Fruit fly (Drosophila melanogaster) whole organism, embryonic: ENCODE data around the gene ClC-a.
A peak's percentile ranks its signal among the peaks of the same experiment; 100 is the strongest.

Experiments used
- Atf6 ChIP-seq: fragments of 200-800 bp; sonication (Bioruptor generic); IDR thresholded peaks from 2 replicates; pipeline ENCODE4 v1.3.6; 2022; ENCODE audit warnings: missing biosample characterization, missing genetic modification characterization
- CG10565 ChIP-seq: fragments of 200-800 bp; sonication (Bioruptor generic); optimal IDR thresholded peaks from 3 replicates; lab custom pipeline; 2016; ENCODE audit warnings: missing biosample characterization, mild to moderate bottlenecking, missing genetic modification characterization
- CG11085 ChIP-seq: fragments of 200-800 bp; sonication (Bioruptor generic); IDR thresholded peaks from 2 replicates; pipeline ENCODE4 v1.3.6; 2022; ENCODE audit warnings: missing biosample characterization, missing genetic modification characterization
- CG12236 ChIP-seq: fragments of 200-800 bp; sonication (Bioruptor generic); optimal IDR thresholded peaks from 2 replicates; lab custom pipeline; 2016; ENCODE audit warnings: missing biosample characterization, missing genetic modification characterization
- CG12391 ChIP-seq: fragments of 200-800 bp; sonication (Bioruptor generic); optimal IDR thresholded peaks from 3 replicates; lab custom pipeline; 2018; ENCODE audit warnings: missing biosample characterization, mild to moderate bottlenecking, missing genetic modification characterization, moderate library complexity
- CG12659 ChIP-seq: fragments of 200-800 bp; sonication (Bioruptor generic); optimal IDR thresholded peaks from 3 replicates; lab custom pipeline; 2017; ENCODE audit warnings: mild to moderate bottlenecking, missing biosample characterization, missing genetic modification reagents, missing genetic modification characterization
- CG13296 ChIP-seq: fragments of 200-800 bp; sonication (Bioruptor generic); optimal IDR thresholded peaks from 3 replicates; lab custom pipeline; 2018; ENCODE audit warnings: missing biosample characterization, mild to moderate bottlenecking, missing genetic modification characterization
- CG15479 ChIP-seq: fragments of 200-800 bp; sonication (Bioruptor generic); optimal IDR thresholded peaks from 3 replicates; lab custom pipeline; 2019; ENCODE audit warnings: missing biosample characterization, mild to moderate bottlenecking, missing genetic modification characterization, moderate library complexity
- CG16863 ChIP-seq: fragments of 200-800 bp; sonication (Bioruptor generic); optimal IDR thresholded peaks from 3 replicates; lab custom pipeline; 2016; ENCODE audit warnings: missing biosample characterization, missing genetic modification characterization
- CG17612 ChIP-seq: fragments of 200-800 bp; sonication (Bioruptor generic); IDR thresholded peaks from 2 replicates; pipeline ENCODE4 v1.3.6; 2022; ENCODE audit warnings: missing biosample characterization, missing genetic modification characterization
- CG18599 ChIP-seq: fragments of 200-800 bp; sonication (Bioruptor generic); optimal IDR thresholded peaks from 3 replicates; lab custom pipeline; 2017; ENCODE audit warnings: missing biosample characterization, missing genetic modification characterization, mild to moderate bottlenecking, moderate library complexity, missing genetic modification reagents
- CG2712 ChIP-seq: fragments of 200-800 bp; optimal IDR thresholded peaks from 3 replicates; lab custom pipeline; 2019; ENCODE audit warnings: missing biosample characterization, mild to moderate bottlenecking, missing genetic modification characterization, moderate library complexity
- CG32767 ChIP-seq: fragments of 200-800 bp; sonication (Bioruptor generic); IDR thresholded peaks from 2 replicates; pipeline ENCODE4 v1.3.6; 2022; ENCODE audit warnings: missing biosample characterization, missing genetic modification characterization
- CG33213 ChIP-seq: fragments of 200-800 bp; sonication (Bioruptor generic); optimal IDR thresholded peaks from 3 replicates; lab custom pipeline; 2016; ENCODE audit warnings: missing biosample characterization, missing genetic modification characterization
- CG4282 ChIP-seq: fragments of 200-800 bp; sonication (Bioruptor generic); optimal IDR thresholded peaks from 2 replicates; lab custom pipeline; 2016; ENCODE audit warnings: missing biosample characterization, missing genetic modification characterization
- CG7271 ChIP-seq: fragments of 200-800 bp; sonication (Bioruptor generic); optimal IDR thresholded peaks from 2 replicates; lab custom pipeline; 2018; ENCODE audit warnings: missing biosample characterization, mild to moderate bottlenecking, missing genetic modification characterization, moderate library complexity
- CG7963 ChIP-seq: fragments of 200-800 bp; sonication (Bioruptor generic); IDR thresholded peaks from 3 replicates; pipeline ENCODE4 v1.3.6; 2022; ENCODE audit warnings: missing biosample characterization, missing genetic modification characterization; ENCODE audit not compliant: partially characterized antibody
- CG9727 ChIP-seq: fragments of 200-800 bp; sonication (Bioruptor generic); optimal IDR thresholded peaks from 3 replicates; lab custom pipeline; 2017; ENCODE audit warnings: missing biosample characterization, mild to moderate bottlenecking, missing genetic modification characterization
- Deaf1 ChIP-seq: fragments of 200-800 bp; optimal IDR thresholded peaks from 3 replicates; lab custom pipeline; 2019; ENCODE audit warnings: missing biosample characterization, mild to moderate bottlenecking, missing genetic modification characterization, moderate library complexity
- ERR ChIP-seq: fragments of 200-800 bp; sonication (Bioruptor generic); optimal IDR thresholded peaks from 2 replicates; lab custom pipeline; 2016; ENCODE audit warnings: missing biosample characterization, missing genetic modification characterization
- Fer3 ChIP-seq: fragments of 200-800 bp; sonication (Bioruptor generic); optimal IDR thresholded peaks from 2 replicates; lab custom pipeline; 2018; ENCODE audit warnings: missing biosample characterization, mild to moderate bottlenecking, missing genetic modification characterization, moderate library complexity
- HLH54F ChIP-seq: fragments of 200-800 bp; sonication (Bioruptor generic); optimal IDR thresholded peaks from 3 replicates; lab custom pipeline; 2016; ENCODE audit warnings: missing biosample characterization, missing genetic modification characterization
- Hey ChIP-seq: fragments of 200-800 bp; sonication (Bioruptor generic); optimal IDR thresholded peaks from 3 replicates; lab custom pipeline; 2018; ENCODE audit warnings: missing biosample characterization, mild to moderate bottlenecking, missing genetic modification characterization
- Hmx ChIP-seq: fragments of 200-800 bp; sonication (Bioruptor generic); optimal IDR thresholded peaks from 2 replicates; lab custom pipeline; 2016; ENCODE audit warnings: missing biosample characterization, missing genetic modification characterization
- Hr39 ChIP-seq: fragments of >200 bp; optimal IDR thresholded peaks from 2 replicates; lab custom pipeline; 2017
- Max ChIP-seq: fragments of 200-800 bp; sonication (Bioruptor generic); optimal IDR thresholded peaks from 2 replicates; lab custom pipeline; 2016; ENCODE audit warnings: missing biosample characterization, mild to moderate bottlenecking, missing genetic modification characterization
- Med ChIP-seq: fragments of 200-800 bp; sonication (Bioruptor generic); peaks from one replicate; lab custom pipeline; 2016; ENCODE audit warnings: missing biosample characterization, missing genetic modification characterization, mild to moderate bottlenecking, inconsistent platforms, moderate library complexity
- Pdp1 ChIP-seq, 2 experiments: fragments of 200-800 bp; sonication (Bioruptor generic); optimal IDR thresholded peaks; 3 replicates each; lab custom pipeline; 2016; ENCODE audit warnings: missing biosample characterization in 2 of 2, missing genetic modification characterization in 2 of 2, mild to moderate bottlenecking in 1 of 2, moderate library complexity in 1 of 2
- Poxn ChIP-seq: fragments of 200-800 bp; sonication (Bioruptor generic); IDR thresholded peaks from 2 replicates; pipeline ENCODE4 v1.3.6; 2022; ENCODE audit warnings: missing biosample characterization, missing genetic modification characterization
- Six4 ChIP-seq: fragments of 200-800 bp; sonication (Bioruptor generic); optimal IDR thresholded peaks from 2 replicates; lab custom pipeline; 2016; ENCODE audit warnings: missing biosample characterization, missing genetic modification characterization
- Sox102F ChIP-seq: fragments of 200-800 bp; sonication (Bioruptor generic); optimal IDR thresholded peaks from 2 replicates; lab custom pipeline; 2018; ENCODE audit warnings: missing biosample characterization, mild to moderate bottlenecking, missing genetic modification characterization, moderate library complexity
- Sry-δ ChIP-seq: fragments of 200-800 bp; sonication (Bioruptor generic); optimal IDR thresholded peaks from 2 replicates; lab custom pipeline; 2016; ENCODE audit warnings: missing biosample characterization, missing genetic modification characterization
- Xrp1 ChIP-seq: fragments of 200-800 bp; sonication (Bioruptor generic); IDR thresholded peaks from 2 replicates; pipeline ENCODE4 v1.3.6; 2022; ENCODE audit warnings: missing biosample characterization, missing genetic modification characterization
- aop ChIP-seq: fragments of 200-800 bp; sonication (Bioruptor generic); IDR thresholded peaks from 2 replicates; pipeline ENCODE4 v1.3.6; 2022; ENCODE audit warnings: missing biosample characterization, missing genetic modification characterization
- ase ChIP-seq: fragments of 200-800 bp; sonication (Bioruptor generic); IDR thresholded peaks from 3 replicates; pipeline ENCODE4 v1.3.6; 2022; ENCODE audit warnings: missing biosample characterization, missing genetic modification characterization
- ash1 ChIP-seq: fragments of 200-800 bp; sonication (Bioruptor generic); optimal IDR thresholded peaks from 2 replicates; lab custom pipeline; 2018; ENCODE audit warnings: missing biosample characterization, mild to moderate bottlenecking, missing genetic modification characterization
- bsh ChIP-seq, 2 experiments: fragments of 200-800 bp; sonication (Bioruptor generic); optimal IDR thresholded peaks; 2 replicates each; lab custom pipeline; 2017 to 2018; ENCODE audit warnings: mild to moderate bottlenecking in 2 of 2, missing biosample characterization in 2 of 2, missing genetic modification characterization in 2 of 2, moderate library complexity in 1 of 2
- esg ChIP-seq: fragments of 200-800 bp; sonication (Bioruptor generic); conservative IDR thresholded peaks from 2 replicates; pipeline ENCODE4 v1.3.6; 2022; ENCODE audit warnings: missing biosample characterization, missing genetic modification characterization
- gcm2 ChIP-seq: fragments of 200-800 bp; sonication (Bioruptor generic); optimal IDR thresholded peaks from 2 replicates; lab custom pipeline; 2016; ENCODE audit warnings: missing biosample characterization, missing genetic modification characterization
- hkb ChIP-seq, 2 experiments: fragments of 200-800 bp in 1 of 2; fragments of >200 bp in 1 of 2; sonication (Bioruptor generic) in 1 of 2; IDR thresholded peaks in 1 of 2; optimal IDR thresholded peaks in 1 of 2; 2 replicates each; pipeline versions ENCODE4 v1.3.6 to Lab custom; 2017 to 2022; ENCODE audit warnings: missing biosample characterization in 1 of 2, missing genetic modification characterization in 1 of 2
- ken ChIP-seq: fragments of 200-800 bp; sonication (Bioruptor generic); IDR thresholded peaks from 3 replicates; pipeline ENCODE4 v1.3.6; 2022; ENCODE audit warnings: missing biosample characterization, missing genetic modification characterization
- knrl ChIP-seq: fragments of 200-800 bp; sonication (Bioruptor generic); IDR thresholded peaks from 3 replicates; pipeline ENCODE4 v1.3.6; 2022; ENCODE audit warnings: missing biosample characterization, missing genetic modification characterization; ENCODE audit not compliant: partially characterized antibody
- lmd ChIP-seq: fragments of 200-800 bp; sonication (Bioruptor generic); IDR thresholded peaks from 2 replicates; pipeline ENCODE4 v1.3.6; 2022; ENCODE audit warnings: missing biosample characterization, missing genetic modification characterization
- maf-S ChIP-seq: fragments of 200-800 bp; sonication (Bioruptor generic); optimal IDR thresholded peaks from 2 replicates; lab custom pipeline; 2016; ENCODE audit warnings: missing biosample characterization, missing genetic modification characterization
- nmo ChIP-seq: fragments of 200-800 bp; sonication (Bioruptor generic); optimal IDR thresholded peaks from 2 replicates; lab custom pipeline; 2018; ENCODE audit warnings: missing biosample characterization, mild to moderate bottlenecking, missing genetic modification characterization, moderate library complexity
- sens ChIP-seq: fragments of 200-800 bp; sonication (Bioruptor generic); peaks from one replicate; lab custom pipeline; 2016; ENCODE audit warnings: missing biosample characterization, missing genetic modification characterization
- slbo ChIP-seq: fragments of 200-800 bp; sonication (Bioruptor generic); IDR thresholded peaks from 2 replicates; pipeline ENCODE4 v1.3.6; 2022; ENCODE audit warnings: missing biosample characterization, missing genetic modification characterization
- slou ChIP-seq: fragments of 200-800 bp; sonication (Bioruptor generic); optimal IDR thresholded peaks from 3 replicates; lab custom pipeline; 2016; ENCODE audit warnings: missing biosample characterization, missing genetic modification characterization
- tgo ChIP-seq: fragments of 200-800 bp; sonication (Bioruptor generic); IDR thresholded peaks from 3 replicates; pipeline ENCODE4 v1.3.6; 2022; ENCODE audit warnings: missing biosample characterization, missing genetic modification characterization
- tna ChIP-seq: fragments of 200-800 bp; sonication (Bioruptor generic); IDR thresholded peaks from 2 replicates; pipeline ENCODE4 v1.3.6; 2022; ENCODE audit warnings: missing biosample characterization, missing genetic modification characterization; ENCODE audit not compliant: partially characterized antibody
- vvl ChIP-seq: fragments of 200-800 bp; sonication (Bioruptor generic); IDR thresholded peaks from 2 replicates; pipeline ENCODE4 v1.3.6; 2022; ENCODE audit warnings: missing biosample characterization, missing genetic modification characterization

ClC-a gene

DNA sequence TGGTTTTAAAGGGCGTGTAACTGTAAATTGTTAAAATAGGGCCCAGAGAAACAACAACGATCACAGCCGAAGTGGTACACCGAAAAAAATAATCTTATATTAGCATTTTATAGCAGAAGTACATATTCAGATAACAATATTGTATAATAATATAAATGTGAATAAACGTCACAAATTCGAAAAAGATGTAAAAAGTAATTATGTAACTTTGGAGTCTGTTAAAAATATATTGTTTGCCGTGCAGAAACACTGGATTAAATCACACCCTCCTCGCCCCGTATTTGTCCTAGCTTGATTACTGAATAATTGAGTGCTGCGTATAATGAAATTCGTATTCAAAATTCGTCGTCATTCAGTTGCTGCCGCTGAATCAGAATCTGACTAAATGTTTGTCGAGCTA is 42.1 kb upstream of the ClC-a start (continued):
- TF ChIP-seq HLH54F (no peak), gcm2 (GFP tag; lab: Kevin White, UChicago) (no peak), tgo (GFP tag; lab: Robert Waterston, UW) (peak; percentile 40; the same call in 2 of the 3 replicates), CG13296 (peak; percentile 6), CG10565 (GFP tag; lab: Kevin White, UChicago) (no peak), ash1 (GFP tag; lab: Kevin White, UChicago) (no peak), CG15479 (GFP tag; lab: Kevin White, UChicago) (no peak), Med (GFP tag; lab: Kevin White, UChicago) (peak; percentile 54), CG11085 (GFP tag; lab: Robert Waterston, UW) (no peak), Hmx (GFP tag; lab: Kevin White, UChicago) (no peak), sens (GFP tag; lab: Kevin White, UChicago) (peak; percentile 42), Sox102F (GFP tag; lab: Kevin White, UChicago) (peak; percentile 62), lmd (no peak), CG12659 (peak; percentile 25), CG16863 (GFP tag; lab: Kevin White, UChicago) (no peak), Poxn (GFP tag; lab: Robert Waterston, UW) (no peak), hkb (optimal IDR thresholded peaks at IDR 0.05; lab: Kevin White, UChicago) (no peak), hkb (GFP tag; IDR thresholded peaks at IDR 0.05; lab: Robert Waterston, UW) (0 out of 2 replicates have a peak, but pooled peaks have one; percentile 17), esg (GFP tag; lab: Robert Waterston, UW) (0 out of 2 replicates have a peak, but pooled peaks have one; percentile 19), knrl (GFP tag; lab: Robert Waterston, UW) (no peak), Deaf1 (tag; lab: Kevin White, UChicago) (peak; percentile 7), ase (no peak), Hey (no peak), vvl (0 out of 2 replicates have a peak, but pooled peaks have one; percentile 68), aop (no peak), CG12391 (tag; lab: Kevin White, UChicago) (peak; percentile 43), CG9727 (peak; percentile 6), CG17612 (GFP tag; lab: Robert Waterston, UW) (no peak), nmo (GFP tag; lab: Kevin White, UChicago) (peak; percentile 19), tna (GFP tag; lab: Robert Waterston, UW) (no peak), slbo (peak; percentile 40; the same call in 1 of the 2 replicates), ERR (GFP tag; lab: Kevin White, UChicago) (no peak), Pdp1 (GFP tag; optimal IDR thresholded peaks at IDR 0.05; lab: Kevin White, UChicago) (peak in 1 of 2 experiments; percentile 50), CG12236 (GFP tag; lab: Kevin White, UChicago) (no peak), Sry-δ (no peak), Fer3 (tag; lab: Kevin White, UChicago) (peak; percentile 33), CG7271 (tag; lab: Kevin White, UChicago) (no peak), CG33213 (GFP tag; lab: Kevin White, UChicago) (no peak), maf-S (GFP tag; lab: Kevin White, UChicago) (no peak), Xrp1 (GFP tag; lab: Robert Waterston, UW) (peak; percentile 49; the same call in 1 of the 2 replicates), Max (GFP tag; lab: Kevin White, UChicago) (no peak), Six4 (GFP tag; lab: Kevin White, UChicago) (no peak), CG4282 (GFP tag; lab: Kevin White, UChicago) (no peak), bsh (GFP tag; optimal IDR thresholded peaks at IDR 0.05; lab: Kevin White, UChicago) (peak in 1 of 2 experiments; percentile 42), CG32767 (GFP tag; lab: Robert Waterston, UW) (no peak), CG7963 (no peak), ken (GFP tag; lab: Robert Waterston, UW) (no peak), slou (GFP tag; lab: Kevin White, UChicago) (no peak), CG2712 (tag; lab: Kevin White, UChicago) (peak; percentile 34), Atf6 (GFP tag; lab: Robert Waterston, UW) (peak; percentile 41), CG18599 (GFP tag; lab: Kevin White, UChicago) (peak; percentile 47), Hr39 (lab: Kevin White, UChicago) (no peak)
